Worm (Caenorhabditis elegans): ENCODE data around the gene shn-1.

- TF ChIP-seq nhr-28 (tag; optimal IDR thresholded peaks at IDR 0.05) (no peak), tlp-1 (tag; optimal IDR thresholded peaks at IDR 0.05) (no peak), ceh-82 (tag; optimal IDR thresholded peaks at IDR 0.05) (no peak), nhr-85 (tag) (no peak), hlh-17 (GFP tag; optimal IDR thresholded peaks at IDR 0.05; ENCODE audit: borderline replicate concordance) (no peak), nhr-237 (tag; optimal IDR thresholded peaks at IDR 0.05) (no peak), nhr-84 (tag; optimal IDR thresholded peaks at IDR 0.05) (no peak), dpl-1 (GFP tag; optimal IDR thresholded peaks at IDR 0.05) (no peak), unc-62 (GFP tag; optimal IDR thresholded peaks at IDR 0.05) (no peak), tbx-2 (tag; optimal IDR thresholded peaks at IDR 0.05) (no peak), nhr-11 (tag; optimal IDR thresholded peaks at IDR 0.05) (no peak), ceh-63 (GFP tag; optimal IDR thresholded peaks at IDR 0.05) (no peak), irx-1 (tag; optimal IDR thresholded peaks at IDR 0.05) (no peak)
These were observed 18.9 kb upstream of the shn-1 start, which contains the start of gene C05D12.7 for ce11 chrII:11409678-11410133.
